Worm (Caenorhabditis elegans) whole organism, L3 larva: ENCODE results near the gene C01G6.3.

ENCODE experiments used
- R02D3.7 ChIP-seq: fragments of 150-350 bp; optimal IDR thresholded peaks from 2 replicates; lab custom pipeline; 2014; ENCODE audit warnings: missing biosample characterization, missing genetic modification characterization
- aly-2 ChIP-seq: fragments of 150-350 bp; optimal IDR thresholded peaks from 2 replicates; lab custom pipeline; 2014; ENCODE audit warnings: missing biosample characterization, missing genetic modification characterization
- ama-1 ChIP-seq: fragments of 150-350 bp; optimal IDR thresholded peaks from 2 replicates; lab custom pipeline; 2018
- ceh-82 ChIP-seq: fragments of 150-350 bp; optimal IDR thresholded peaks from 2 replicates; lab custom pipeline; 2014; ENCODE audit warnings: missing biosample characterization, missing genetic modification characterization
- ceh-9 ChIP-seq: sonication (generic microtip); optimal IDR thresholded peaks from 2 replicates; lab custom pipeline; 2018; ENCODE audit warnings: missing biosample characterization, missing genetic modification characterization
- egl-5 ChIP-seq: fragments of 150-350 bp; optimal IDR thresholded peaks from 2 replicates; lab custom pipeline; 2017; ENCODE audit warnings: missing biosample characterization, missing genetic modification reagents, missing genetic modification characterization, inconsistent platforms
- elt-1 ChIP-seq: fragments of 150-350 bp; optimal IDR thresholded peaks from 2 replicates; lab custom pipeline; 2014; ENCODE audit warnings: missing biosample characterization, missing genetic modification characterization
- elt-2 ChIP-seq: sonication (generic microtip); optimal IDR thresholded peaks from 2 replicates; lab custom pipeline; 2016; ENCODE audit warnings: missing genetic modification reagents, mild to moderate bottlenecking, missing genetic modification characterization, missing compliant biosample characterization
- elt-3 ChIP-seq, 3 experiments: fragments of 150-350 bp in 1 of 3; sonication (generic microtip) in 2 of 3; optimal IDR thresholded peaks; 2 replicates in 2 of 3; 4 replicates in 1 of 3; lab custom pipeline; 2014 to 2017; ENCODE audit warnings: missing biosample characterization in 3 of 3, missing genetic modification characterization in 3 of 3
- eor-1 ChIP-seq, 2 experiments: fragments of 150-350 bp; optimal IDR thresholded peaks; 2 replicates each; lab custom pipeline; 2014 to 2018; ENCODE audit warnings: missing biosample characterization in 2 of 2, missing genetic modification characterization in 2 of 2
- fkh-10 ChIP-seq: sonication (generic microtip); optimal IDR thresholded peaks from 2 replicates; lab custom pipeline; 2017; ENCODE audit warnings: missing biosample characterization, missing genetic modification reagents, missing genetic modification characterization
- hmg-11 ChIP-seq: sonication (generic microtip); optimal IDR thresholded peaks from 2 replicates; lab custom pipeline; 2016; ENCODE audit warnings: missing genetic modification characterization, missing compliant biosample characterization
- lin-15B ChIP-seq: fragments of 150-350 bp; optimal IDR thresholded peaks from 2 replicates; lab custom pipeline; 2014; ENCODE audit warnings: missing biosample characterization, missing genetic modification characterization
- lin-39 ChIP-seq: fragments of 150-350 bp; optimal IDR thresholded peaks from 2 replicates; lab custom pipeline; 2018; ENCODE audit warnings: missing biosample characterization, missing genetic modification reagents, missing genetic modification characterization
- lsy-12 ChIP-seq: sonication (generic microtip); optimal IDR thresholded peaks from 2 replicates; lab custom pipeline; 2016; ENCODE audit warnings: mild to moderate bottlenecking, missing genetic modification characterization, missing compliant biosample characterization
- mml-1 ChIP-seq: fragments of 150-350 bp; sonication (generic microtip); optimal IDR thresholded peaks from 3 replicates; lab custom pipeline; 2014; ENCODE audit warnings: missing biosample characterization, missing genetic modification characterization
- nfya-1 ChIP-seq: sonication (generic microtip); optimal IDR thresholded peaks from 2 replicates; lab custom pipeline; 2017; ENCODE audit warnings: missing genetic modification characterization, mild to moderate bottlenecking, missing compliant biosample characterization, antibody characterized with exemption, moderate library complexity; ENCODE audit not compliant: insufficient read depth
- nhr-11 ChIP-seq: fragments of 150-350 bp; optimal IDR thresholded peaks from 2 replicates; lab custom pipeline; 2014; ENCODE audit warnings: missing biosample characterization, missing genetic modification characterization
- nhr-23 ChIP-seq: fragments of 150-350 bp; optimal IDR thresholded peaks from 2 replicates; lab custom pipeline; 2014; ENCODE audit warnings: missing biosample characterization, missing genetic modification reagents, missing genetic modification characterization
- nhr-237 ChIP-seq: fragments of 150-350 bp; optimal IDR thresholded peaks from 2 replicates; lab custom pipeline; 2014; ENCODE audit warnings: missing biosample characterization, missing genetic modification characterization
- nhr-25 ChIP-seq: sonication (generic microtip); optimal IDR thresholded peaks from 2 replicates; lab custom pipeline; 2017; ENCODE audit warnings: missing biosample characterization, missing genetic modification characterization
- nhr-28 ChIP-seq: fragments of 150-350 bp; optimal IDR thresholded peaks from 2 replicates; lab custom pipeline; 2014; ENCODE audit warnings: missing biosample characterization, missing genetic modification characterization
- nhr-43 ChIP-seq: sonication (generic microtip); optimal IDR thresholded peaks from 2 replicates; lab custom pipeline; 2016; ENCODE audit warnings: mild to moderate bottlenecking, missing genetic modification characterization, missing compliant biosample characterization; ENCODE audit not compliant: poor library complexity, severe bottlenecking
- nhr-67 ChIP-seq: fragments of 150-350 bp; optimal IDR thresholded peaks from 2 replicates; lab custom pipeline; 2014; ENCODE audit warnings: missing biosample characterization, missing genetic modification characterization
- nhr-76 ChIP-seq: fragments of 150-350 bp; sonication (generic microtip); optimal IDR thresholded peaks from 5 replicates; lab custom pipeline; 2014; ENCODE audit warnings: missing biosample characterization, missing genetic modification characterization
- pha-4 ChIP-seq: fragments of 150-350 bp; optimal IDR thresholded peaks from 2 replicates; lab custom pipeline; 2014; ENCODE audit warnings: missing biosample characterization, missing genetic modification reagents, missing genetic modification characterization
- sea-2 ChIP-seq: fragments of 150-350 bp; sonication (generic microtip); optimal IDR thresholded peaks from 4 replicates; lab custom pipeline; 2014; ENCODE audit warnings: missing biosample characterization, missing genetic modification reagents, missing genetic modification characterization
- skn-1 ChIP-seq: fragments of 150-350 bp; optimal IDR thresholded peaks from 2 replicates; lab custom pipeline; 2014; ENCODE audit warnings: missing biosample characterization, missing genetic modification characterization
- tbx-2 ChIP-seq: sonication (generic microtip); optimal IDR thresholded peaks from 2 replicates; lab custom pipeline; 2016; ENCODE audit warnings: mild to moderate bottlenecking, missing genetic modification characterization, missing compliant biosample characterization
- unc-39 ChIP-seq: sonication (generic microtip); optimal IDR thresholded peaks from 4 replicates; lab custom pipeline; 2017; ENCODE audit warnings: missing biosample characterization, missing genetic modification characterization
- unc-62 ChIP-seq: fragments of 150-350 bp; sonication (generic microtip); optimal IDR thresholded peaks from 4 replicates; lab custom pipeline; 2014; ENCODE audit warnings: missing biosample characterization, missing genetic modification reagents, missing genetic modification characterization
- zag-1 ChIP-seq: fragments of 150-350 bp; optimal IDR thresholded peaks from 2 replicates; lab custom pipeline; 2014; ENCODE audit warnings: missing biosample characterization, missing genetic modification characterization

C01G6.3 gene

ce11 chrII:9258566-9258965 is 11.1 kb upstream of the C01G6.3 start:
- TF ChIP-seq nhr-11 (no peak), nhr-67 (tag; lab: Kevin White, UChicago) (no peak), egl-5 (tag; lab: Kevin White, UChicago) (no peak), nhr-237 (tag; lab: Kevin White, UChicago) (no peak), nhr-23 (tag; lab: Kevin White, UChicago) (no peak), zag-1 (tag; lab: Kevin White, UChicago) (no peak), lin-15B (tag; lab: Kevin White, UChicago) (no peak), unc-62 (no peak), mml-1 (tag; lab: Kevin White, UChicago) (no peak), nhr-76 (tag; lab: Kevin White, UChicago) (no peak), ceh-9 (tag; lab: Kevin White, UChicago) (no peak)

DNA sequence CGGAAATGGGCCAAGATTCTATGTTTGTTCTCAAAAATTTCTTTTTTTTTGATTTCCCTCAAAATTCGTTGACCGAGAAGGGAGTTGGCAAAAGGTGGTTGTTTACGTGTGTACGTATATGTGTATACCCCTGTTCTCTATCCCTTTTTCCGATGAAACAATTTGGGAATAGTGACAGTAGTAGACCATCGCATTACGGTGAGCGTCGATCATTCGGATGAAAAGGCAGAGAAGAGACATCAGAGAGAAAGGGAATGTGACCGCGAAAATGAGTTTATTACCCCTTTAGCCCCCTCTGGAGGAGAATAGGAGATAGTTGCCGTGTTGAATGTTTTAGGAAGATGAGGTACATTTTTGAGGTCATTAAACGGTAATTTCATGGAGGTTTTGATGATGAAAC is 9.7 kb upstream of the C01G6.3 start:
- peak; percentile 24 for TF ChIP-seq nhr-23 (tag; lab: Kevin White, UChicago)
- no peak for TF ChIP-seq lin-39 (tag; lab: Kevin White, UChicago)
- TF ChIP-seq nhr-11: no peak
- TF ChIP-seq nhr-43 (tag; lab: Kevin White, UChicago): no peak
- no peak for TF ChIP-seq hmg-11 (tag; lab: Kevin White, UChicago)
- no peak for TF ChIP-seq zag-1 (tag; lab: Kevin White, UChicago)
- TF ChIP-seq fkh-10 (GFP tag; lab: Kevin White, UChicago): no peak
- TF ChIP-seq nhr-28 (tag; lab: Kevin White, UChicago): no peak
- TF ChIP-seq nhr-76 (tag; lab: Kevin White, UChicago): no peak

- TF ChIP-seq lsy-12 (tag; lab: Kevin White, UChicago) (no peak), lin-39 (tag; lab: Kevin White, UChicago) (peak; percentile 52)
These were observed 8.3 kb upstream of the C01G6.3 start for ce11 chrII:9261403-9261802.

ce11 chrII:9261931-9262562 is 7.6 kb upstream of the C01G6.3 start, which contains the start of gene aqp-2:
Gene aqp-2 (minus strand): TSS chrII:9261981.
- TF ChIP-seq elt-1 (tag; lab: Kevin White, UChicago) (peak; percentile 2), ama-1 (lab: Kevin White, UChicago) (peak; percentile 18), nfya-1 (tag; lab: Kevin White, UChicago) (peak; percentile 34), nhr-76 (tag; lab: Kevin White, UChicago) (no peak), lin-39 (tag; lab: Kevin White, UChicago) (peak; percentile 59)

ce11 chrII:9262845-9263402 is 6.8 kb upstream of the C01G6.3 start:
- no peak for TF ChIP-seq fkh-10 (GFP tag; lab: Kevin White, UChicago)
- no peak for TF ChIP-seq ceh-9 (tag; lab: Kevin White, UChicago)
- TF ChIP-seq nhr-25 (tag; lab: Kevin White, UChicago): no peak
- TF ChIP-seq lsy-12 (tag; lab: Kevin White, UChicago): no peak
- TF ChIP-seq pha-4 (tag; lab: Kevin White, UChicago): no peak
- TF ChIP-seq ceh-82 (tag; lab: Kevin White, UChicago): no peak
- no peak for TF ChIP-seq unc-39 (tag; lab: Kevin White, UChicago)
- no peak for TF ChIP-seq nhr-67 (tag; lab: Kevin White, UChicago)
- no peak for TF ChIP-seq elt-3 (tag; optimal IDR thresholded peaks at IDR 0.05; lab: Kevin White, UChicago)
- no peak for TF ChIP-seq nhr-76 (tag; lab: Kevin White, UChicago)
- no peak for TF ChIP-seq tbx-2
- no peak for TF ChIP-seq zag-1 (tag; lab: Kevin White, UChicago)
- no peak for TF ChIP-seq nhr-237 (tag; lab: Kevin White, UChicago)
- TF ChIP-seq lin-15B (tag; lab: Kevin White, UChicago): no peak

DNA sequence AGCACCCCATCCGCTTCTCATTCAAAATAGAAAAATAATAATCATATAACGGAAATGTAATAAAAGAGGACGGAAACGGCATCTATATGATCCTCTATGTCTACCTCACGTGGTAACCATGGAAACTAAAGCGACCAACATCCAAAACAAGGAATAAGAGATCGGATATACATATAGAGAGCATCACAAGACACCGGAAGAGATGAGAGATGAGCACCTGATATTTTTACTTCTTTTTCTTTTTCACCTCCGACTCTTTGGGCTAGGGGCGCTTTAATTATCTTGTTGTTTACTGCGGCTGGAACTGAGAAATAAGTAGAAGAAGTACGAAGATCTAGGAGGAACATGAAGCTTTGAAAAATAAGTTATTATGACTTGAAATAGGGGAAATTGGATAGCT is 5.9 kb upstream of the C01G6.3 start:
- TF ChIP-seq egl-5 (tag; lab: Kevin White, UChicago) (peak; percentile 32), nhr-11 (peak; percentile 27), eor-1 (tag; optimal IDR thresholded peaks at IDR 0.05; lab: Kevin White, UChicago) (no peak), unc-39 (tag; lab: Kevin White, UChicago) (no peak), aly-2 (tag; lab: Kevin White, UChicago) (no peak), sea-2 (GFP tag; lab: Kevin White, UChicago) (no peak), elt-2 (tag; lab: Kevin White, UChicago) (no peak), skn-1 (tag; lab: Kevin White, UChicago) (peak; percentile 37), R02D3.7 (tag; lab: Kevin White, UChicago) (no peak)
